Fruit fly (Drosophila melanogaster): ENCODE data around the gene CG17375.

CG17375 gene

dm6 chr2L:6819230-6820049, 13.8 kb upstream of the CG17375 start:
- no peak for TF ChIP-seq Tbp (GFP tag; optimal IDR thresholded peaks at IDR 0.05)
- peak; percentile 5 for TF ChIP-seq NfI (GFP tag; optimal IDR thresholded peaks at IDR 0.05)
- no peak for TF ChIP-seq Drgx (GFP tag; IDR thresholded peaks at IDR 0.05)
- no peak for TF ChIP-seq D (optimal IDR thresholded peaks at IDR 0.05)
- TF ChIP-seq D (GFP tag; optimal IDR thresholded peaks at IDR 0.05): peak; percentile 34
- no peak for TF ChIP-seq CG6654 (GFP tag; optimal IDR thresholded peaks at IDR 0.05)
- peak; percentile 9 for TF ChIP-seq CG34376 (GFP tag; optimal IDR thresholded peaks at IDR 0.05)
- no peak for TF ChIP-seq sima (GFP tag; optimal IDR thresholded peaks at IDR 0.05)
- TF ChIP-seq CG12659 (GFP tag; optimal IDR thresholded peaks at IDR 0.05): peak; percentile 15
- TF ChIP-seq gcm (GFP tag; optimal IDR thresholded peaks at IDR 0.05): no peak
- TF ChIP-seq shn (GFP tag; optimal IDR thresholded peaks at IDR 0.05): no peak
- no peak for TF ChIP-seq BtbVII (GFP tag; optimal IDR thresholded peaks at IDR 0.05)
- 0 out of 2 replicates have a peak, but pooled peaks have one; percentile 18 for TF ChIP-seq chm (GFP tag; IDR thresholded peaks at IDR 0.05)
- TF ChIP-seq gt (GFP tag; IDR thresholded peaks at IDR 0.05): no peak
- TF ChIP-seq CG4854 (GFP tag; optimal IDR thresholded peaks at IDR 0.05): no peak
- TF ChIP-seq jumu (GFP tag; optimal IDR thresholded peaks at IDR 0.05): no peak
- TF ChIP-seq grau (tag; optimal IDR thresholded peaks at IDR 0.05): peak; percentile 60
- TF ChIP-seq CG6272 (GFP tag; IDR thresholded peaks at IDR 0.05): no peak
- peak; percentile 38 for TF ChIP-seq lilli (GFP tag; optimal IDR thresholded peaks at IDR 0.05)
- no peak for TF ChIP-seq Nf-YA (GFP tag; IDR thresholded peaks at IDR 0.05)
- peak; percentile 12 for TF ChIP-seq CG1233 (GFP tag; optimal IDR thresholded peaks at IDR 0.05)
- no peak for TF ChIP-seq CG13296 (GFP tag; optimal IDR thresholded peaks at IDR 0.05)
- no peak for TF ChIP-seq ab (GFP tag; optimal IDR thresholded peaks at IDR 0.05)
- peak; percentile 12 for TF ChIP-seq zen (tag; optimal IDR thresholded peaks at IDR 0.05)
- TF ChIP-seq hth (optimal IDR thresholded peaks at IDR 0.05): no peak
- peak; percentile 6 for TF ChIP-seq CG1529 (GFP tag; optimal IDR thresholded peaks at IDR 0.05)
- 0 out of 3 replicates have a peak, but pooled peaks have one; percentile 15 for TF ChIP-seq tgo (GFP tag; IDR thresholded peaks at IDR 0.05)
- no peak for TF ChIP-seq B-H2 (GFP tag; optimal IDR thresholded peaks at IDR 0.05)
- TF ChIP-seq Sox102F (GFP tag; optimal IDR thresholded peaks at IDR 0.05): peak; percentile 44
- no peak for TF ChIP-seq TFAM (GFP tag; optimal IDR thresholded peaks at IDR 0.05)
- TF ChIP-seq bbx (GFP tag; IDR thresholded peaks at IDR 0.05; ENCODE audit: partially characterized antibody): no peak
- no peak for TF ChIP-seq gsb (GFP tag; IDR thresholded peaks at IDR 0.05)
- TF ChIP-seq sug (tag; optimal IDR thresholded peaks at IDR 0.05): peak; percentile 71
- TF ChIP-seq Dref (GFP tag; IDR thresholded peaks at IDR 0.05): no peak
- no peak for TF ChIP-seq org-1 (GFP tag; optimal IDR thresholded peaks at IDR 0.05)
- no peak for TF ChIP-seq stc (GFP tag; IDR thresholded peaks at IDR 0.05)
- no peak for TF ChIP-seq pfk (GFP tag; optimal IDR thresholded peaks at IDR 0.05)
- no peak for TF ChIP-seq CG10321 (GFP tag; IDR thresholded peaks at IDR 0.05)
- TF ChIP-seq CG2712 (tag; optimal IDR thresholded peaks at IDR 0.05): peak; percentile 53
- no peak for TF ChIP-seq stwl (tag; optimal IDR thresholded peaks at IDR 0.05)
- no peak for TF ChIP-seq CG4730 (GFP tag; IDR thresholded peaks at IDR 0.05)
- no peak for TF ChIP-seq CG11695 (GFP tag; IDR thresholded peaks at IDR 0.05)
- TF ChIP-seq CG13894 (tag; optimal IDR thresholded peaks at IDR 0.05): peak; percentile 4
- TF ChIP-seq chn (GFP tag; optimal IDR thresholded peaks at IDR 0.05): peak; percentile 16
- no peak for TF ChIP-seq CG1024 (GFP tag; IDR thresholded peaks at IDR 0.05)
- TF ChIP-seq abd-A (tag; optimal IDR thresholded peaks at IDR 0.05): no peak
- no peak for TF ChIP-seq CG16813 (GFP tag; IDR thresholded peaks at IDR 0.05; ENCODE audit: partially characterized antibody)
- no peak for TF ChIP-seq CG5180 (GFP tag; optimal IDR thresholded peaks at IDR 0.05)
- no peak for TF ChIP-seq dan (GFP tag; IDR thresholded peaks at IDR 0.05)
- no peak for TF ChIP-seq Dad (GFP tag; optimal IDR thresholded peaks at IDR 0.05)
- peak; percentile 49 for TF ChIP-seq CG7839 (tag; optimal IDR thresholded peaks at IDR 0.05)
